Fruit fly (Drosophila melanogaster) whole organism, embryonic: ENCODE data around the gene Nup160.

Source experiments
- Adf1 ChIP-seq: fragments of 200-800 bp; sonication (Bioruptor generic); IDR thresholded peaks from 2 replicates; pipeline ENCODE4 v1.3.6; 2022; ENCODE audit warnings: missing biosample characterization, missing genetic modification characterization
- B-H1 ChIP-seq: fragments of 200-800 bp; sonication (Bioruptor generic); IDR thresholded peaks from 3 replicates; pipeline ENCODE4 v1.3.6; 2022; ENCODE audit warnings: missing biosample characterization, missing genetic modification characterization
- B-H2 ChIP-seq: fragments of 200-800 bp; sonication (Bioruptor generic); optimal IDR thresholded peaks from 2 replicates; lab custom pipeline; 2018; ENCODE audit warnings: missing biosample characterization, mild to moderate bottlenecking, missing genetic modification characterization
- Bgb ChIP-seq: fragments of 200-800 bp; sonication (Bioruptor generic); IDR thresholded peaks from 2 replicates; pipeline ENCODE4 v1.3.6; 2022; ENCODE audit warnings: missing biosample characterization, missing genetic modification characterization; ENCODE audit not compliant: partially characterized antibody
- CG10267 ChIP-seq: fragments of 200-800 bp; sonication (Bioruptor generic); optimal IDR thresholded peaks from 2 replicates; lab custom pipeline; 2018; ENCODE audit warnings: missing biosample characterization, mild to moderate bottlenecking, missing genetic modification characterization, moderate library complexity
- CG10462 ChIP-seq: fragments of 200-800 bp; sonication (Bioruptor generic); optimal IDR thresholded peaks from 2 replicates; lab custom pipeline; 2016; ENCODE audit warnings: missing biosample characterization, missing genetic modification characterization
- CG11560 ChIP-seq: fragments of 200-800 bp; sonication (Bioruptor generic); IDR thresholded peaks from 3 replicates; pipeline ENCODE4 v1.3.6; 2022; ENCODE audit warnings: missing biosample characterization, missing genetic modification characterization
- CG12219 ChIP-seq: fragments of 200-800 bp; sonication (Bioruptor generic); optimal IDR thresholded peaks from 3 replicates; lab custom pipeline; 2018; ENCODE audit warnings: missing biosample characterization, mild to moderate bottlenecking, missing genetic modification characterization
- CG12659 ChIP-seq: fragments of 200-800 bp; sonication (Bioruptor generic); optimal IDR thresholded peaks from 3 replicates; lab custom pipeline; 2017; ENCODE audit warnings: mild to moderate bottlenecking, missing biosample characterization, missing genetic modification reagents, missing genetic modification characterization
- CG13123 ChIP-seq: fragments of 200-800 bp; sonication (Bioruptor generic); optimal IDR thresholded peaks from 2 replicates; lab custom pipeline; 2016; ENCODE audit warnings: missing biosample characterization, missing genetic modification characterization
- CG13296 ChIP-seq: fragments of 200-800 bp; sonication (Bioruptor generic); optimal IDR thresholded peaks from 3 replicates; lab custom pipeline; 2018; ENCODE audit warnings: missing biosample characterization, mild to moderate bottlenecking, missing genetic modification characterization
- CG13894 ChIP-seq: fragments of 200-800 bp; sonication (Bioruptor generic); optimal IDR thresholded peaks from 3 replicates; lab custom pipeline; 2018; ENCODE audit warnings: missing biosample characterization, mild to moderate bottlenecking, missing genetic modification characterization, moderate library complexity
- CG14860 ChIP-seq: fragments of 200-800 bp; sonication (Bioruptor generic); IDR thresholded peaks from 3 replicates; pipeline ENCODE4 v1.3.6; 2022; ENCODE audit warnings: missing biosample characterization, missing genetic modification characterization; ENCODE audit not compliant: partially characterized antibody
- CG18011 ChIP-seq: fragments of 200-800 bp; sonication (Bioruptor generic); optimal IDR thresholded peaks from 2 replicates; lab custom pipeline; 2017; ENCODE audit warnings: missing biosample characterization, missing genetic modification characterization, mild to moderate bottlenecking, moderate library complexity, missing genotype
- CG3163 ChIP-seq: fragments of 200-800 bp; sonication (Bioruptor generic); optimal IDR thresholded peaks from 3 replicates; lab custom pipeline; 2016; ENCODE audit warnings: missing biosample characterization, missing genetic modification characterization
- CG34376 ChIP-seq: fragments of 200-800 bp; sonication (Bioruptor generic); optimal IDR thresholded peaks from 2 replicates; lab custom pipeline; 2018; ENCODE audit warnings: missing biosample characterization, mild to moderate bottlenecking, missing genetic modification characterization
- CG4730 ChIP-seq: fragments of 200-800 bp; sonication (Bioruptor generic); IDR thresholded peaks from 2 replicates; pipeline ENCODE4 v1.3.6; 2022; ENCODE audit warnings: missing biosample characterization, missing genetic modification characterization
- CG7745 ChIP-seq: fragments of 200-800 bp; sonication (Bioruptor generic); optimal IDR thresholded peaks from 2 replicates; lab custom pipeline; 2018; ENCODE audit warnings: missing biosample characterization, mild to moderate bottlenecking, missing genetic modification characterization, moderate library complexity
- CG8478 ChIP-seq: fragments of >200 bp; optimal IDR thresholded peaks from 2 replicates; lab custom pipeline; 2018
- Dp ChIP-seq: fragments of 200-800 bp; sonication (Bioruptor generic); optimal IDR thresholded peaks from 2 replicates; lab custom pipeline; 2018; ENCODE audit warnings: missing biosample characterization, mild to moderate bottlenecking, missing genetic modification characterization, moderate library complexity
- Gug ChIP-seq: fragments of 200-800 bp; sonication (Bioruptor generic); IDR thresholded peaks from 4 replicates; pipeline ENCODE4 v1.3.6; 2022; ENCODE audit warnings: missing biosample characterization, missing genetic modification characterization
- HLH4C ChIP-seq: fragments of 200-800 bp; sonication (Bioruptor generic); IDR thresholded peaks from 3 replicates; pipeline ENCODE4 v1.3.6; 2022; ENCODE audit warnings: missing biosample characterization, missing genetic modification characterization; ENCODE audit not compliant: partially characterized antibody
- Hr39 ChIP-seq: fragments of >200 bp; optimal IDR thresholded peaks from 2 replicates; lab custom pipeline; 2017
- MESR4 ChIP-seq: fragments of 200-800 bp; sonication (Bioruptor generic); optimal IDR thresholded peaks from 2 replicates; lab custom pipeline; 2018; ENCODE audit warnings: missing biosample characterization, mild to moderate bottlenecking, missing genetic modification characterization, moderate library complexity
- Meics ChIP-seq: fragments of 200-800 bp; sonication (Bioruptor generic); optimal IDR thresholded peaks from 2 replicates; lab custom pipeline; 2017; ENCODE audit warnings: missing biosample characterization, mild to moderate bottlenecking, missing genetic modification characterization
- Neu2 ChIP-seq: fragments of 200-800 bp; sonication (Bioruptor generic); optimal IDR thresholded peaks from 3 replicates; lab custom pipeline; 2016; ENCODE audit warnings: missing biosample characterization, missing genetic modification characterization, borderline replicate concordance
- NfI ChIP-seq: fragments of 200-800 bp; sonication (Bioruptor generic); optimal IDR thresholded peaks from 3 replicates; lab custom pipeline; 2018; ENCODE audit warnings: missing biosample characterization, mild to moderate bottlenecking, missing genetic modification characterization, moderate library complexity
- PHDP ChIP-seq: fragments of 200-800 bp; sonication (Bioruptor generic); optimal IDR thresholded peaks from 3 replicates; lab custom pipeline; 2018; ENCODE audit warnings: missing biosample characterization, mild to moderate bottlenecking, missing genetic modification characterization, moderate library complexity
- Pdp1 ChIP-seq, 2 experiments: fragments of 200-800 bp; sonication (Bioruptor generic); optimal IDR thresholded peaks; 3 replicates each; lab custom pipeline; 2016; ENCODE audit warnings: missing biosample characterization in 2 of 2, missing genetic modification characterization in 2 of 2, mild to moderate bottlenecking in 1 of 2, moderate library complexity in 1 of 2
- Sry-δ ChIP-seq: fragments of 200-800 bp; sonication (Bioruptor generic); optimal IDR thresholded peaks from 2 replicates; lab custom pipeline; 2016; ENCODE audit warnings: missing biosample characterization, missing genetic modification characterization
- abd-A ChIP-seq: fragments of 200-800 bp; sonication (Bioruptor generic); optimal IDR thresholded peaks from 3 replicates; lab custom pipeline; 2019; ENCODE audit warnings: missing biosample characterization, mild to moderate bottlenecking, missing genetic modification characterization, moderate library complexity
- ato ChIP-seq: fragments of 200-800 bp; sonication (Bioruptor generic); IDR thresholded peaks from 2 replicates; pipeline ENCODE4 v1.3.6; 2022; ENCODE audit warnings: missing biosample characterization, missing genetic modification characterization; ENCODE audit not compliant: partially characterized antibody
- cg ChIP-seq: fragments of 200-800 bp; sonication (Bioruptor generic); optimal IDR thresholded peaks from 3 replicates; lab custom pipeline; 2019; ENCODE audit warnings: missing biosample characterization, mild to moderate bottlenecking, missing genetic modification characterization, moderate library complexity
- ci ChIP-seq: fragments of 200-800 bp; sonication (Bioruptor generic); IDR thresholded peaks from 3 replicates; pipeline ENCODE4 v1.3.6; 2022; ENCODE audit warnings: missing biosample characterization, missing genetic modification characterization
- cwo ChIP-seq: fragments of 200-800 bp; sonication (Bioruptor generic); optimal IDR thresholded peaks from 3 replicates; lab custom pipeline; 2017; ENCODE audit warnings: missing biosample characterization, missing genetic modification characterization, mild to moderate bottlenecking, moderate library complexity, missing genetic modification reagents
- ems ChIP-seq: fragments of 200-800 bp; sonication (Bioruptor generic); optimal IDR thresholded peaks from 3 replicates; lab custom pipeline; 2016; ENCODE audit warnings: missing biosample characterization, missing genetic modification characterization
- esg ChIP-seq: fragments of 200-800 bp; sonication (Bioruptor generic); conservative IDR thresholded peaks from 2 replicates; pipeline ENCODE4 v1.3.6; 2022; ENCODE audit warnings: missing biosample characterization, missing genetic modification characterization
- h ChIP-seq: fragments of >200 bp; optimal IDR thresholded peaks from 2 replicates; lab custom pipeline; 2017
- hkb ChIP-seq, 2 experiments: fragments of 200-800 bp in 1 of 2; fragments of >200 bp in 1 of 2; sonication (Bioruptor generic) in 1 of 2; IDR thresholded peaks in 1 of 2; optimal IDR thresholded peaks in 1 of 2; 2 replicates each; pipeline versions ENCODE4 v1.3.6 to Lab custom; 2017 to 2022; ENCODE audit warnings: missing biosample characterization in 1 of 2, missing genetic modification characterization in 1 of 2
- kay ChIP-seq: fragments of 200-800 bp; sonication (Bioruptor generic); optimal IDR thresholded peaks from 2 replicates; lab custom pipeline; 2016; ENCODE audit warnings: missing biosample characterization, missing genetic modification characterization
- ken ChIP-seq: fragments of 200-800 bp; sonication (Bioruptor generic); IDR thresholded peaks from 3 replicates; pipeline ENCODE4 v1.3.6; 2022; ENCODE audit warnings: missing biosample characterization, missing genetic modification characterization
- maf-S ChIP-seq: fragments of 200-800 bp; sonication (Bioruptor generic); optimal IDR thresholded peaks from 2 replicates; lab custom pipeline; 2016; ENCODE audit warnings: missing biosample characterization, missing genetic modification characterization
- pzg ChIP-seq: fragments of 200-800 bp; sonication (Bioruptor generic); optimal IDR thresholded peaks from 3 replicates; lab custom pipeline; 2018; ENCODE audit warnings: missing biosample characterization, mild to moderate bottlenecking, missing genetic modification characterization, moderate library complexity
- row ChIP-seq: fragments of 200-800 bp; sonication (Bioruptor generic); IDR thresholded peaks from 3 replicates; pipeline ENCODE4 v1.3.6; 2022; ENCODE audit warnings: missing biosample characterization, missing genetic modification characterization
- seq ChIP-seq: fragments of 200-800 bp; sonication (Bioruptor generic); IDR thresholded peaks from 2 replicates; pipeline ENCODE4 v1.3.6; 2022; ENCODE audit warnings: missing biosample characterization, missing genetic modification characterization
- sim ChIP-seq: fragments of 200-800 bp; sonication (Bioruptor generic); IDR thresholded peaks from 2 replicates; pipeline ENCODE4 v1.3.6; 2022; ENCODE audit warnings: missing biosample characterization, missing genetic modification characterization
- twi ChIP-seq: fragments of 200-800 bp; optimal IDR thresholded peaks from 2 replicates; lab custom pipeline; 2019; ENCODE audit warnings: missing biosample characterization, mild to moderate bottlenecking, missing genetic modification characterization, moderate library complexity
- unc-4 ChIP-seq: fragments of 200-800 bp; sonication (Bioruptor generic); IDR thresholded peaks from 2 replicates; pipeline ENCODE4 v1.3.6; 2022; ENCODE audit warnings: missing biosample characterization, missing genetic modification characterization; ENCODE audit not compliant: partially characterized antibody
- unpg ChIP-seq: fragments of 200-800 bp; sonication (Bioruptor generic); optimal IDR thresholded peaks from 3 replicates; lab custom pipeline; 2018; ENCODE audit warnings: missing biosample characterization, mild to moderate bottlenecking, missing genetic modification characterization, moderate library complexity
- wor ChIP-seq: fragments of 200-800 bp; sonication (Bioruptor generic); IDR thresholded peaks from 2 replicates; pipeline ENCODE4 v1.3.6; 2022; ENCODE audit warnings: missing biosample characterization, missing genetic modification characterization
- yki ChIP-seq: fragments of >200 bp; optimal IDR thresholded peaks from 3 replicates; lab custom pipeline; 2018

Gene Nup160

dm6 chr2L:11119966-11120517 lies 3.5 kb upstream of the Nup160 start, which contains the start of gene CG6230 (continued):
- TF ChIP-seq CG3163 (GFP tag; lab: Kevin White, UChicago): no peak
- TF ChIP-seq Pdp1 (GFP tag; optimal IDR thresholded peaks at IDR 0.05; lab: Kevin White, UChicago): no peak
- peak; percentile 68 for TF ChIP-seq unc-4
- no peak for TF ChIP-seq hkb (optimal IDR thresholded peaks at IDR 0.05; lab: Kevin White, UChicago)
- no peak for TF ChIP-seq hkb (GFP tag; IDR thresholded peaks at IDR 0.05; lab: Robert Waterston, UW)
- TF ChIP-seq cg (GFP tag; lab: Kevin White, UChicago): no peak
- no peak for TF ChIP-seq NfI (GFP tag; lab: Kevin White, UChicago)
- TF ChIP-seq abd-A (tag; lab: Kevin White, UChicago): no peak
- no peak for TF ChIP-seq B-H2 (GFP tag; lab: Kevin White, UChicago)
- TF ChIP-seq CG10462 (GFP tag; lab: Kevin White, UChicago): no peak
- no peak for TF ChIP-seq CG13123 (GFP tag; lab: Kevin White, UChicago)
- TF ChIP-seq MESR4 (GFP tag; lab: Kevin White, UChicago): peak; percentile 52
- peak; percentile 26; the same call in 1 of the 3 replicates for TF ChIP-seq CG14860 (GFP tag; lab: Robert Waterston, UW)
- TF ChIP-seq CG12659 (GFP tag; lab: Kevin White, UChicago): no peak
- peak; percentile 30; the same call in 1 of the 3 replicates for TF ChIP-seq ci
- no peak for TF ChIP-seq CG18011 (GFP tag; lab: Kevin White, UChicago)
- no peak for TF ChIP-seq h (lab: Kevin White, UChicago)
- no peak for TF ChIP-seq CG12219 (GFP tag; lab: Kevin White, UChicago)
- no peak for TF ChIP-seq CG7745 (tag; lab: Kevin White, UChicago)
- no peak for TF ChIP-seq Gug (GFP tag; lab: Robert Waterston, UW)
- TF ChIP-seq HLH4C (GFP tag; lab: Robert Waterston, UW): peak; percentile 63
- TF ChIP-seq CG10267: peak; percentile 92
- no peak for TF ChIP-seq wor (GFP tag; lab: Robert Waterston, UW)
- no peak for TF ChIP-seq kay (GFP tag; lab: Kevin White, UChicago)
- peak; percentile 84 for TF ChIP-seq Dp (GFP tag; lab: Kevin White, UChicago)
- no peak for TF ChIP-seq Adf1 (GFP tag; lab: Robert Waterston, UW)
- peak; percentile 61 for TF ChIP-seq Sry-δ (GFP tag; lab: Kevin White, UChicago)
- TF ChIP-seq B-H1 (GFP tag; lab: Robert Waterston, UW): no peak
- no peak for TF ChIP-seq PHDP (tag; lab: Kevin White, UChicago)
- TF ChIP-seq esg (GFP tag; lab: Robert Waterston, UW): no peak
- peak; percentile 71 for TF ChIP-seq Bgb (GFP tag; lab: Robert Waterston, UW)
- no peak for TF ChIP-seq CG13296 (GFP tag; lab: Kevin White, UChicago)
- no peak for TF ChIP-seq CG34376 (GFP tag; lab: Kevin White, UChicago)
- no peak for TF ChIP-seq CG11560
- no peak for TF ChIP-seq Hr39 (lab: Kevin White, UChicago)
- no peak for TF ChIP-seq CG8478 (lab: Kevin White, UChicago)
- TF ChIP-seq maf-S (GFP tag; lab: Kevin White, UChicago): no peak
- peak; percentile 64 for TF ChIP-seq ato
- no peak for TF ChIP-seq ken (GFP tag; lab: Robert Waterston, UW)
- no peak for TF ChIP-seq sim (GFP tag; lab: Robert Waterston, UW)
- TF ChIP-seq Neu2 (GFP tag; lab: Kevin White, UChicago): no peak
- no peak for TF ChIP-seq CG4730
- no peak for TF ChIP-seq yki (lab: Kevin White, UChicago)
- TF ChIP-seq twi (tag; lab: Kevin White, UChicago): no peak
- TF ChIP-seq pzg: peak; percentile 54
- no peak for TF ChIP-seq row (GFP tag; lab: Robert Waterston, UW)
- TF ChIP-seq ems: no peak
- no peak for TF ChIP-seq unpg (GFP tag; lab: Kevin White, UChicago)
- no peak for TF ChIP-seq Meics (GFP tag; lab: Kevin White, UChicago)
- no peak for TF ChIP-seq seq
- TF ChIP-seq cwo (GFP tag; lab: Kevin White, UChicago): no peak
- no peak for TF ChIP-seq CG13894 (tag; lab: Kevin White, UChicago)
